Fruit fly (Drosophila melanogaster) whole organism, embryonic: ENCODE measurements around the gene RapGAP1.
A peak's percentile ranks its signal among the peaks of the same experiment; 100 is the strongest.

ENCODE experiments used
- B-H1 ChIP-seq: fragments of 200-800 bp; sonication (Bioruptor generic); IDR thresholded peaks from 3 replicates; pipeline ENCODE4 v1.3.6; 2022; ENCODE audit warnings: missing biosample characterization, missing genetic modification characterization
- Bdp1 ChIP-seq: fragments of 200-800 bp; sonication (Bioruptor generic); optimal IDR thresholded peaks from 3 replicates; lab custom pipeline; 2016; ENCODE audit warnings: missing biosample characterization, missing genetic modification characterization
- Bgb ChIP-seq: fragments of 200-800 bp; sonication (Bioruptor generic); IDR thresholded peaks from 2 replicates; pipeline ENCODE4 v1.3.6; 2022; ENCODE audit warnings: missing biosample characterization, missing genetic modification characterization; ENCODE audit not compliant: partially characterized antibody
- BtbVII ChIP-seq: fragments of 200-800 bp; sonication (Bioruptor generic); optimal IDR thresholded peaks from 3 replicates; lab custom pipeline; 2017; ENCODE audit warnings: missing biosample characterization, mild to moderate bottlenecking, missing genetic modification characterization
- CG10366 ChIP-seq: fragments of 200-800 bp; sonication (Bioruptor generic); IDR thresholded peaks from 2 replicates; pipeline ENCODE4 v1.3.6; 2022; ENCODE audit warnings: missing biosample characterization, missing genetic modification characterization
- CG11085 ChIP-seq: fragments of 200-800 bp; sonication (Bioruptor generic); IDR thresholded peaks from 2 replicates; pipeline ENCODE4 v1.3.6; 2022; ENCODE audit warnings: missing biosample characterization, missing genetic modification characterization
- CG12155 ChIP-seq: fragments of 200-800 bp; sonication (Bioruptor generic); optimal IDR thresholded peaks from 3 replicates; lab custom pipeline; 2016; ENCODE audit warnings: missing biosample characterization, missing genetic modification characterization
- CG12299 ChIP-seq: fragments of 200-800 bp; sonication (Bioruptor generic); optimal IDR thresholded peaks from 2 replicates; lab custom pipeline; 2018; ENCODE audit warnings: missing biosample characterization, mild to moderate bottlenecking, missing genetic modification characterization
- CG13287 ChIP-seq: fragments of 200-800 bp; sonication (Bioruptor generic); IDR thresholded peaks from 2 replicates; pipeline ENCODE4 v1.3.6; 2022; ENCODE audit warnings: missing biosample characterization, missing genetic modification characterization; ENCODE audit not compliant: partially characterized antibody
- CG15479 ChIP-seq: fragments of 200-800 bp; sonication (Bioruptor generic); optimal IDR thresholded peaks from 3 replicates; lab custom pipeline; 2019; ENCODE audit warnings: missing biosample characterization, mild to moderate bottlenecking, missing genetic modification characterization, moderate library complexity
- CG15696 ChIP-seq: fragments of 200-800 bp; sonication (Bioruptor generic); optimal IDR thresholded peaks from 2 replicates; lab custom pipeline; 2019; ENCODE audit warnings: missing biosample characterization, mild to moderate bottlenecking, missing genetic modification characterization, moderate library complexity
- CG18476 ChIP-seq: fragments of 200-800 bp; sonication (Bioruptor generic); optimal IDR thresholded peaks from 2 replicates; lab custom pipeline; 2016; ENCODE audit warnings: missing biosample characterization, mild to moderate bottlenecking, missing genetic modification characterization
- CG18599 ChIP-seq: fragments of 200-800 bp; sonication (Bioruptor generic); optimal IDR thresholded peaks from 3 replicates; lab custom pipeline; 2017; ENCODE audit warnings: missing biosample characterization, missing genetic modification characterization, mild to moderate bottlenecking, moderate library complexity, missing genetic modification reagents
- CG2120 ChIP-seq: fragments of 200-800 bp; sonication (Bioruptor generic); optimal IDR thresholded peaks from 3 replicates; lab custom pipeline; 2016; ENCODE audit warnings: missing biosample characterization, missing genetic modification characterization
- CG31224 ChIP-seq: fragments of 200-800 bp; sonication (Bioruptor generic); IDR thresholded peaks from 2 replicates; pipeline ENCODE4 v1.3.6; 2022; ENCODE audit warnings: missing biosample characterization, missing genetic modification characterization
- CG4282 ChIP-seq: fragments of 200-800 bp; sonication (Bioruptor generic); optimal IDR thresholded peaks from 2 replicates; lab custom pipeline; 2016; ENCODE audit warnings: missing biosample characterization, missing genetic modification characterization
- CG6654 ChIP-seq: fragments of 200-800 bp; sonication (Bioruptor generic); optimal IDR thresholded peaks from 2 replicates; lab custom pipeline; 2017; ENCODE audit warnings: missing biosample characterization, mild to moderate bottlenecking, missing genetic modification characterization
- CG6854 ChIP-seq: fragments of 200-800 bp; sonication (Bioruptor generic); optimal IDR thresholded peaks from 3 replicates; lab custom pipeline; 2017; ENCODE audit warnings: missing biosample characterization, mild to moderate bottlenecking, missing genetic modification characterization
- CG7987 ChIP-seq: fragments of 200-800 bp; sonication (Bioruptor generic); optimal IDR thresholded peaks from 2 replicates; lab custom pipeline; 2018; ENCODE audit warnings: missing biosample characterization, mild to moderate bottlenecking, missing genetic modification characterization, moderate library complexity
- CG8290 ChIP-seq, 3 experiments: fragments of 200-800 bp; sonication (Bioruptor generic); optimal IDR thresholded peaks; 2 replicates each; lab custom pipeline; 2016 to 2019; ENCODE audit warnings: missing biosample characterization in 3 of 3, missing genetic modification characterization in 3 of 3, mild to moderate bottlenecking in 2 of 3, moderate library complexity in 1 of 3
- CG8478 ChIP-seq: fragments of >200 bp; optimal IDR thresholded peaks from 2 replicates; lab custom pipeline; 2018
- CG9727 ChIP-seq: fragments of 200-800 bp; sonication (Bioruptor generic); optimal IDR thresholded peaks from 3 replicates; lab custom pipeline; 2017; ENCODE audit warnings: missing biosample characterization, mild to moderate bottlenecking, missing genetic modification characterization
- CrebB ChIP-seq: fragments of 200-800 bp; sonication (Bioruptor generic); optimal IDR thresholded peaks from 3 replicates; lab custom pipeline; 2018; ENCODE audit warnings: missing biosample characterization, mild to moderate bottlenecking, missing genetic modification characterization
- Dip2 ChIP-seq: fragments of 200-800 bp; sonication (Bioruptor generic); IDR thresholded peaks from 2 replicates; pipeline ENCODE4 v1.3.6; 2022; ENCODE audit warnings: missing biosample characterization, missing genetic modification characterization
- Doc2 ChIP-seq: fragments of 200-800 bp; sonication (Bioruptor generic); IDR thresholded peaks from 2 replicates; pipeline ENCODE4 v1.3.6; 2022; ENCODE audit warnings: missing biosample characterization, missing genetic modification characterization
- Eip74EF ChIP-seq, 2 experiments: fragments of 200-800 bp in 1 of 2; fragments of >200 bp in 1 of 2; sonication (Bioruptor generic) in 1 of 2; optimal IDR thresholded peaks; 2 replicates each; lab custom pipeline; 2017 to 2019; ENCODE audit warnings: missing biosample characterization in 2 of 2, missing genetic modification characterization in 2 of 2, mild to moderate bottlenecking in 1 of 2, moderate library complexity in 1 of 2
- Gug ChIP-seq: fragments of 200-800 bp; sonication (Bioruptor generic); IDR thresholded peaks from 4 replicates; pipeline ENCODE4 v1.3.6; 2022; ENCODE audit warnings: missing biosample characterization, missing genetic modification characterization
- Hey ChIP-seq: fragments of 200-800 bp; sonication (Bioruptor generic); optimal IDR thresholded peaks from 3 replicates; lab custom pipeline; 2018; ENCODE audit warnings: missing biosample characterization, mild to moderate bottlenecking, missing genetic modification characterization
- NC2β ChIP-seq: fragments of 200-800 bp; sonication (Bioruptor generic); optimal IDR thresholded peaks from 2 replicates; lab custom pipeline; 2016; ENCODE audit warnings: missing biosample characterization, missing genetic modification characterization
- Scr ChIP-seq: fragments of 200-800 bp; sonication (Bioruptor generic); IDR thresholded peaks from 2 replicates; pipeline ENCODE4 v1.3.6; 2022; ENCODE audit warnings: missing biosample characterization, missing genetic modification characterization; ENCODE audit not compliant: partially characterized antibody
- al ChIP-seq: fragments of 200-800 bp; sonication (Bioruptor generic); IDR thresholded peaks from 2 replicates; pipeline ENCODE4 v1.3.6; 2022; ENCODE audit warnings: missing biosample characterization, missing genetic modification characterization
- bowl ChIP-seq: fragments of 200-800 bp; sonication (Bioruptor generic); IDR thresholded peaks from 2 replicates; pipeline ENCODE4 v1.3.6; 2022; ENCODE audit warnings: missing biosample characterization, missing genetic modification characterization
- crc ChIP-seq: fragments of 200-800 bp; sonication (Bioruptor generic); optimal IDR thresholded peaks from 2 replicates; lab custom pipeline; 2016; ENCODE audit warnings: missing biosample characterization, missing genetic modification characterization
- crol ChIP-seq: fragments of 200-800 bp; sonication (Bioruptor generic); IDR thresholded peaks from 2 replicates; pipeline ENCODE4 v1.3.6; 2022; ENCODE audit warnings: missing biosample characterization, missing genetic modification characterization
- cwo ChIP-seq: fragments of 200-800 bp; sonication (Bioruptor generic); optimal IDR thresholded peaks from 3 replicates; lab custom pipeline; 2017; ENCODE audit warnings: missing biosample characterization, missing genetic modification characterization, mild to moderate bottlenecking, moderate library complexity, missing genetic modification reagents
- en ChIP-seq: fragments of 200-800 bp; sonication (Bioruptor generic); optimal IDR thresholded peaks from 2 replicates; lab custom pipeline; 2016; ENCODE audit warnings: missing biosample characterization, missing genetic modification characterization
- ewg ChIP-seq: fragments of 200-800 bp; sonication (Bioruptor generic); optimal IDR thresholded peaks from 3 replicates; lab custom pipeline; 2017; ENCODE audit warnings: mild to moderate bottlenecking, missing biosample characterization, missing genetic modification reagents, missing genetic modification characterization
- eyg ChIP-seq: fragments of 200-800 bp; sonication (Bioruptor generic); optimal IDR thresholded peaks from 3 replicates; lab custom pipeline; 2016; ENCODE audit warnings: missing biosample characterization, missing genetic modification characterization
- ham ChIP-seq: fragments of 200-800 bp; sonication (Bioruptor generic); IDR thresholded peaks from 2 replicates; pipeline ENCODE4 v1.3.6; 2022; ENCODE audit warnings: missing biosample characterization, missing genetic modification characterization
- her ChIP-seq: fragments of 200-800 bp; sonication (Bioruptor generic); optimal IDR thresholded peaks from 2 replicates; lab custom pipeline; 2016; ENCODE audit warnings: missing biosample characterization, missing genetic modification characterization
- hkb ChIP-seq, 2 experiments: fragments of 200-800 bp in 1 of 2; fragments of >200 bp in 1 of 2; sonication (Bioruptor generic) in 1 of 2; IDR thresholded peaks in 1 of 2; optimal IDR thresholded peaks in 1 of 2; 2 replicates each; pipeline versions ENCODE4 v1.3.6 to Lab custom; 2017 to 2022; ENCODE audit warnings: missing biosample characterization in 1 of 2, missing genetic modification characterization in 1 of 2
- mam ChIP-seq: fragments of 200-800 bp; sonication (Bioruptor generic); optimal IDR thresholded peaks from 3 replicates; lab custom pipeline; 2016; ENCODE audit warnings: missing biosample characterization, missing genetic modification characterization
- nau ChIP-seq: fragments of 200-800 bp; sonication (Bioruptor generic); optimal IDR thresholded peaks from 3 replicates; lab custom pipeline; 2017; ENCODE audit warnings: missing biosample characterization, mild to moderate bottlenecking, missing genetic modification characterization, missing genetic modification reagents
- pan ChIP-seq, 4 experiments: fragments of >200 bp in 3 of 4; fragments of 200-800 bp in 1 of 4; sonication (Bioruptor generic) in 1 of 4; optimal IDR thresholded peaks in 3 of 4; IDR thresholded peaks in 1 of 4; 2 replicates each; pipeline versions ENCODE4 v1.3.6 to Lab custom; 2017 to 2022; ENCODE audit warnings: missing biosample characterization in 2 of 4, missing genetic modification characterization in 2 of 4, mixed read lengths in 1 of 4
- peb ChIP-seq: fragments of 200-800 bp; sonication (Bioruptor generic); IDR thresholded peaks from 2 replicates; pipeline ENCODE4 v1.3.6; 2022; ENCODE audit warnings: missing biosample characterization, missing genetic modification characterization
- sim ChIP-seq: fragments of 200-800 bp; sonication (Bioruptor generic); IDR thresholded peaks from 2 replicates; pipeline ENCODE4 v1.3.6; 2022; ENCODE audit warnings: missing biosample characterization, missing genetic modification characterization
- slp2 ChIP-seq: fragments of 200-800 bp; sonication (Bioruptor generic); optimal IDR thresholded peaks from 2 replicates; lab custom pipeline; 2016; ENCODE audit warnings: missing biosample characterization, missing genetic modification characterization
- so ChIP-seq: fragments of 200-800 bp; sonication (Bioruptor generic); IDR thresholded peaks from 3 replicates; pipeline ENCODE4 v1.3.6; 2022; ENCODE audit warnings: missing biosample characterization, missing genetic modification characterization
- toy ChIP-seq: fragments of 200-800 bp; sonication (Bioruptor generic); IDR thresholded peaks from 2 replicates; pipeline ENCODE4 v1.3.6; 2022; ENCODE audit warnings: missing biosample characterization, missing genetic modification characterization
- vvl ChIP-seq: fragments of 200-800 bp; sonication (Bioruptor generic); IDR thresholded peaks from 2 replicates; pipeline ENCODE4 v1.3.6; 2022; ENCODE audit warnings: missing biosample characterization, missing genetic modification characterization

Gene RapGAP1

dm6 chr2L:7596862-7597261 lies 18.1 kb upstream of the RapGAP1 start (continued):
- TF ChIP-seq bowl (GFP tag; lab: Robert Waterston, UW) (no peak), CG10366 (GFP tag; lab: Robert Waterston, UW) (peak; percentile 76), so (peak; percentile 80; the same call in 2 of the 3 replicates), CG11085 (GFP tag; lab: Robert Waterston, UW) (no peak), CG12155 (GFP tag; lab: Kevin White, UChicago) (peak; percentile 60), BtbVII (peak; percentile 20), CG8478 (lab: Kevin White, UChicago) (no peak), toy (no peak), Doc2 (no peak), CrebB (tag; lab: Kevin White, UChicago) (peak; percentile 58), eyg (GFP tag; lab: Kevin White, UChicago) (peak; percentile 38), CG31224 (no peak), CG18476 (GFP tag; lab: Kevin White, UChicago) (peak; percentile 81), CG15479 (GFP tag; lab: Kevin White, UChicago) (peak; percentile 40), al (GFP tag; lab: Robert Waterston, UW) (no peak), CG8290 (GFP tag; optimal IDR thresholded peaks at IDR 0.05; lab: Kevin White, UChicago) (peak; percentile 82), CG8290 (tag; optimal IDR thresholded peaks at IDR 0.05; lab: Kevin White, UChicago) (peak; percentile 41 to 57), nau (GFP tag; lab: Kevin White, UChicago) (peak; percentile 68), Scr (no peak), CG15696 (tag; lab: Kevin White, UChicago) (peak; percentile 93), crol (GFP tag; lab: Robert Waterston, UW) (peak; percentile 80), slp2 (GFP tag; lab: Kevin White, UChicago) (peak; percentile 84), ham (GFP tag; lab: Robert Waterston, UW) (no peak), CG6854 (GFP tag; lab: Kevin White, UChicago) (no peak), CG2120 (GFP tag; lab: Kevin White, UChicago) (no peak), sim (GFP tag; lab: Robert Waterston, UW) (peak; percentile 92), her (GFP tag; lab: Kevin White, UChicago) (peak; percentile 17), peb (GFP tag; lab: Robert Waterston, UW) (peak; percentile 83), CG6654 (GFP tag; lab: Kevin White, UChicago) (peak; percentile 68), B-H1 (peak; percentile 61; the same call in 1 of the 3 replicates), en (GFP tag; lab: Kevin White, UChicago) (peak; percentile 77), Bdp1 (GFP tag; lab: Kevin White, UChicago) (peak; percentile 62), mam (GFP tag; lab: Kevin White, UChicago) (peak; percentile 45), Gug (GFP tag; lab: Robert Waterston, UW) (peak; percentile 54; the same call in 1 of the 4 replicates), CG9727 (peak; percentile 93), Eip74EF (GFP tag; optimal IDR thresholded peaks at IDR 0.05; lab: Kevin White, UChicago) (peak in 1 of 2 experiments; percentile 86), CG18599 (GFP tag; lab: Kevin White, UChicago) (peak; percentile 64), ewg (peak; percentile 81), cwo (GFP tag; lab: Kevin White, UChicago) (no peak), CG12299 (peak; percentile 56), pan (optimal IDR thresholded peaks at IDR 0.05; lab: Kevin White, UChicago) (no peak), pan (GFP tag; optimal IDR thresholded peaks at IDR 0.05 in 1 of 2, IDR thresholded peaks at IDR 0.05 in 1 of 2) (peak in 1 of 2 experiments; percentile 79), Hey (no peak), hkb (optimal IDR thresholded peaks at IDR 0.05; lab: Kevin White, UChicago) (no peak), hkb (GFP tag; IDR thresholded peaks at IDR 0.05; lab: Robert Waterston, UW) (peak; percentile 87), vvl (peak; percentile 95), CG4282 (GFP tag; lab: Kevin White, UChicago) (peak; percentile 48), CG13287 (GFP tag; lab: Robert Waterston, UW) (no peak), Dip2 (GFP tag; lab: Robert Waterston, UW) (no peak), crc (GFP tag; lab: Kevin White, UChicago) (peak; percentile 14), CG7987 (GFP tag; lab: Kevin White, UChicago) (peak; percentile 4), Bgb (no peak), NC2β (GFP tag; lab: Kevin White, UChicago) (peak; percentile 74)
